Fruit fly (Drosophila melanogaster): Measurements from ENCODE around the gene dysf.
A peak's percentile ranks its signal among the peaks of the same experiment; 100 is the strongest.

- peak; percentile 96 for TF ChIP-seq svp (GFP tag)
- peak; percentile 72 for TF ChIP-seq CG4318 (GFP tag; optimal IDR thresholded peaks at IDR 0.05)
- TF ChIP-seq Blimp-1 (GFP tag; optimal IDR thresholded peaks at IDR 0.05) = peak; percentile 84
- peak; percentile 61 for TF ChIP-seq dac (GFP tag; optimal IDR thresholded peaks at IDR 0.05)
- peak; percentile 90 for TF ChIP-seq CG6854 (GFP tag; optimal IDR thresholded peaks at IDR 0.05)
- TF ChIP-seq Gug (GFP tag; IDR thresholded peaks at IDR 0.05) = peak; percentile 49
These were observed 62.1 kb downstream of the dysf start for dm6 chr3R:26036153-26037144.
